Worm (Caenorhabditis elegans): ENCODE measurements around the gene F40F12.3.

F40F12.3 gene

DNA sequence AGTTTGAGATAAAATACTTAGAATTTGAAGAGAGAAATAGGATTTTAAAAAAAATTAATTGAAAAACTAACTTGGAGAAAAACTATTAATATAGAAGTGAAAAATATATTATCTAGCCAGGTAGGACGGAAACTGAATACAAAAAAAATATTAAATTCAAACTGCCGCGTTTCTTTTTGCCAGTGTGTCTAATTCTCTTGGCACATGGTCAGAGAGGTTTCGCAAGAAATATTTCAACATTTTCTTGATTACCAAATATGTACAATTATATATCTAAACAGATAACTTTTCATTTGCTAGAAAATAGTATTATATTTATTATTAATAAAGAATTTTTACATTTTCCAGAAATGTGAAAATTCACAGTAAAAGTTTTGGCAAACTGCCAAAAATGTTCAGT lies 8.2 kb downstream of the F40F12.3 start:
- peak in 1 of 3 experiments; percentile 43 for TF ChIP-seq lin-35 (GFP tag; optimal IDR thresholded peaks at IDR 0.05)
- TF ChIP-seq hmg-1.2 (GFP tag; IDR thresholded peaks at IDR 0.05): no peak
- no peak for TF ChIP-seq ztf-25 (GFP tag; IDR thresholded peaks at IDR 0.05)
- no peak for TF ChIP-seq ztf-6 (GFP tag; IDR thresholded peaks at IDR 0.05)
- TF ChIP-seq Y56A3A.18 (GFP tag; IDR thresholded peaks at IDR 0.05): no peak
- TF ChIP-seq cebp-1 (GFP tag; IDR thresholded peaks at IDR 0.05): peak; percentile 80; the same call in 1 of the 2 replicates
- TF ChIP-seq cebp-1 (tag; optimal IDR thresholded peaks at IDR 0.05): peak; percentile 93

DNA sequence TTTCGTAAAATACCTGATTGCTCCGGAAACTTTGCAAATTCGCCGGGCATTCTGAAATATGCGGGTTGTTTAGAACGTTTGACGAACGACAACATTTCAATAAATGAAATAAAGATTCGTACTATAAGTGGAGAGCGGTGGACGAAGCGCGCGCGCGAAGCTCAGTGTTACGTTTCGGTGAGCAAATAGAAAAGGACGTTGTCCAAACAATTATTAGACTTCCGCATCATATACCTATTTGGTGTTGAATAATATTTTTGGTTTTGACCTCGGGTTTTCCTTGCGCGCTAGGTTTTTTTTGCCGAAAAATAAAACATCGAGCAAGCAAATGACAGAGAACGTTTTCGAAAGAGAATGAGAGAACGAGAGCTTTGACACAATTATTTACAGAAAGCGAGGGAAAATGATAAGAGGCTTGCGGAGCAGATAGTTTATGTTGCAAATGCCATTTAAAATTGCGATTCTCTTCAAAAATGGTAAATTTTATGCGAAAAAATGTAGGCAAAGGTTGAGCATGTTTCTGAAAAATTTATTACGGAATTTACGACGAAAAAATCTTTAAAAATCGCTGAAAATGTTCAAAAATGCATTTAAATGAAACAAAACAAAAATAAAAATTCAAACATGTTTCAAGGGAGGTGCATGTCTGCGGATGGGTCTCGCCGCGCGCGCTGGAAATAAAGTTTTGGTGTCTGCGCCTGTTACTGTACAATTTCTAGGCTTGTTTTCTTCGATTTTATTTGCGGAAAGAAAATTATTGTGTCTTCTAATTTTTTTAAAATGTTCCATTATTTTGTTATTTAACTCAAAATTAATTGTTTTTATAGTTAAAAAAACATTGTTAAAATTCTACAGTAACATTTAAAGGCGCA lies 9.8 kb downstream of the F40F12.3 start, which contains the start of the genes cyld-1 and F40F12.9:
cyld-1 (minus strand) TSS at position 51 of the 872 bp plus-strand sequence.
F40F12.9 (plus strand) TSS at position 721 of the 872 bp plus-strand sequence.
- TF ChIP-seq ceh-91 (GFP tag; IDR thresholded peaks at IDR 0.05) (peak; percentile 60), hlh-26 (GFP tag; conservative IDR thresholded peaks at IDR 0.05) (no peak), snpc-3.4 (tag; optimal IDR thresholded peaks at IDR 0.05) (peak; percentile 18), lsl-1 (GFP tag; optimal IDR thresholded peaks at IDR 0.05) (peak; percentile 86), cebp-1 (GFP tag; IDR thresholded peaks at IDR 0.05) (no peak), cebp-1 (tag; optimal IDR thresholded peaks at IDR 0.05) (peak; percentile 35), snpc-1.1 (tag; optimal IDR thresholded peaks at IDR 0.05; ENCODE audit: insufficient read depth) (peak; percentile 5), xnd-1 (tag; optimal IDR thresholded peaks at IDR 0.05) (peak; percentile 6), snpc-1.3 (tag; optimal IDR thresholded peaks at IDR 0.05; ENCODE audit: insufficient read depth) (peak; percentile 60), madf-8 (GFP tag; conservative IDR thresholded peaks at IDR 0.05) (peak; percentile 55), F39B2.1 (GFP tag; IDR thresholded peaks at IDR 0.05) (no peak), ekl-4 (GFP tag; IDR thresholded peaks at IDR 0.05) (no peak), nhr-80 (tag; optimal IDR thresholded peaks at IDR 0.05) (peak; percentile 62), F33H1.4 (GFP tag; IDR thresholded peaks at IDR 0.05) (peak; percentile 83), nfya-2 (GFP tag; IDR thresholded peaks at IDR 0.05) (no peak), madf-6 (GFP tag; IDR thresholded peaks at IDR 0.05) (peak; percentile 75), efl-1 (GFP tag; optimal IDR thresholded peaks at IDR 0.05) (peak; percentile 25), D2030.7 (GFP tag; IDR thresholded peaks at IDR 0.05) (peak; percentile 50)

DNA sequence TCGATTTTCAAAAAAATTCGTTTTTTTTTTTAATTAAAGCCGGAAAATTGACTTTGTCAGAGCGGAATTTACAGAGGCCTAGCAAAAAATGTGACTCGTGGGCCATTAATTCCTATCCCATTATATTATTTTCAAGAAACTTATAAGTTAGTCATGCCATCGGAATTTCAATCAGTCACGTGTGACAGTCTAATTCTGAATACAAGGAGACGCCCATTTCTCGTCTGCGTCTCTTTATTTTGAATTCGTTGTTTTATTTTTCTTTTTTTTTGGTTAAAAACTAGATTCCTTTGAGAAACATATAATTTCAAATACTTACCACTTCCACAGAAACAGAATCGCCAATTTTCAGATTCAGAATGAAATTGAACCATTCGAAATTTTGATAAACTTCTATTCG lies 11.9 kb downstream of the F40F12.3 start:
- no peak for TF ChIP-seq hlh-26 (GFP tag; conservative IDR thresholded peaks at IDR 0.05)
- TF ChIP-seq F55B11.4 (tag; optimal IDR thresholded peaks at IDR 0.05; ENCODE audit: borderline replicate concordance, insufficient read depth): no peak
- TF ChIP-seq F57A8.1 (GFP tag; optimal IDR thresholded peaks at IDR 0.05): no peak
- peak; percentile 14; the same call in 1 of the 2 replicates for TF ChIP-seq hmg-1.2 (GFP tag; IDR thresholded peaks at IDR 0.05)
- TF ChIP-seq C17E4.6 (GFP tag; IDR thresholded peaks at IDR 0.05): no peak
- TF ChIP-seq cebp-1 (GFP tag; IDR thresholded peaks at IDR 0.05): no peak
- TF ChIP-seq cebp-1 (tag; optimal IDR thresholded peaks at IDR 0.05): peak; percentile 11
- no peak for TF ChIP-seq tbx-9 (tag; optimal IDR thresholded peaks at IDR 0.05; ENCODE audit: borderline replicate concordance)
- TF ChIP-seq snpc-3.4 (tag; optimal IDR thresholded peaks at IDR 0.05): no peak
- TF ChIP-seq lag-1 (GFP tag; IDR thresholded peaks at IDR 0.05): no peak
- no peak for TF ChIP-seq nhr-90 (tag; optimal IDR thresholded peaks at IDR 0.05)
- no peak for TF ChIP-seq nhr-27 (tag; optimal IDR thresholded peaks at IDR 0.05)
- TF ChIP-seq ztf-3 (GFP tag; optimal IDR thresholded peaks at IDR 0.05): no peak
- TF ChIP-seq egl-18 (GFP tag; IDR thresholded peaks at IDR 0.05): no peak
- TF ChIP-seq pbrm-1 (GFP tag; IDR thresholded peaks at IDR 0.05): no peak

Data from whole organism, young adult.